Fruit fly (Drosophila melanogaster): ENCODE results near the gene Gr64e.

The Gr64e gene

dm6 chr3L:4000711-4001110, 31.2 kb upstream of the Gr64e start (continued):
- TF ChIP-seq dpn (GFP tag; optimal IDR thresholded peaks at IDR 0.05), result peak in 1 of 2 experiments; percentile 21
- no peak for TF ChIP-seq nerfin-1 (tag; optimal IDR thresholded peaks at IDR 0.05)
- no peak for TF ChIP-seq tx (GFP tag; optimal IDR thresholded peaks at IDR 0.05)
- no peak for TF ChIP-seq CG1647 (GFP tag; optimal IDR thresholded peaks at IDR 0.05)
- no peak for TF ChIP-seq ara (GFP tag; IDR thresholded peaks at IDR 0.05)
- no peak for TF ChIP-seq CG11093 (GFP tag; IDR thresholded peaks at IDR 0.05)
- no peak for TF ChIP-seq CG7928 (GFP tag; optimal IDR thresholded peaks at IDR 0.05)
- TF ChIP-seq Scr (GFP tag; IDR thresholded peaks at IDR 0.05; ENCODE audit: partially characterized antibody), result no peak
- no peak for TF ChIP-seq CG10274 (GFP tag; optimal IDR thresholded peaks at IDR 0.05)
- no peak for TF ChIP-seq chinmo (GFP tag; IDR thresholded peaks at IDR 0.05; ENCODE audit: partially characterized antibody)
- no peak for TF ChIP-seq lov (optimal IDR thresholded peaks at IDR 0.05)
- no peak for TF ChIP-seq lov (GFP tag; IDR thresholded peaks at IDR 0.05)
- TF ChIP-seq zf30C (GFP tag; optimal IDR thresholded peaks at IDR 0.05), result peak; percentile 51
- TF ChIP-seq CG31388 (GFP tag; optimal IDR thresholded peaks at IDR 0.05), result no peak
- TF ChIP-seq CG1792 (GFP tag; optimal IDR thresholded peaks at IDR 0.05), result no peak
- no peak for TF ChIP-seq cad (GFP tag; optimal IDR thresholded peaks at IDR 0.05)
- TF ChIP-seq chn (GFP tag; optimal IDR thresholded peaks at IDR 0.05), result no peak
- TF ChIP-seq CG8765 (GFP tag; IDR thresholded peaks at IDR 0.05), result no peak
- no peak for TF ChIP-seq Lim3 (GFP tag; IDR thresholded peaks at IDR 0.05)
- peak; percentile 33 for TF ChIP-seq CG30403 (GFP tag; optimal IDR thresholded peaks at IDR 0.05)
- TF ChIP-seq bbx (GFP tag; IDR thresholded peaks at IDR 0.05; ENCODE audit: partially characterized antibody), result no peak
- no peak for TF ChIP-seq CG4617 (GFP tag; optimal IDR thresholded peaks at IDR 0.05; ENCODE audit: borderline replicate concordance)
- TF ChIP-seq CG3065 (GFP tag; optimal IDR thresholded peaks at IDR 0.05), result no peak
- no peak for TF ChIP-seq D19B (GFP tag; optimal IDR thresholded peaks at IDR 0.05)
- TF ChIP-seq CrebB (tag; optimal IDR thresholded peaks at IDR 0.05), result no peak
- no peak for TF ChIP-seq H2.0 (GFP tag; IDR thresholded peaks at IDR 0.05)
- no peak for TF ChIP-seq CG15514 (GFP tag; optimal IDR thresholded peaks at IDR 0.05)
- TF ChIP-seq CG7271 (tag; optimal IDR thresholded peaks at IDR 0.05), result no peak
- no peak for TF ChIP-seq ems (GFP tag; optimal IDR thresholded peaks at IDR 0.05)
- TF ChIP-seq CG6683 (GFP tag; optimal IDR thresholded peaks at IDR 0.05), result no peak
- no peak for TF ChIP-seq Side (GFP tag; optimal IDR thresholded peaks at IDR 0.05)
- TF ChIP-seq CG17385 (GFP tag; optimal IDR thresholded peaks at IDR 0.05), result peak; percentile 52
- no peak for TF ChIP-seq CG6791 (GFP tag; IDR thresholded peaks at IDR 0.05; ENCODE audit: partially characterized antibody)
- peak; percentile 49 for TF ChIP-seq nmo (GFP tag; optimal IDR thresholded peaks at IDR 0.05)
- TF ChIP-seq corto (GFP tag; optimal IDR thresholded peaks at IDR 0.05), result no peak
- no peak for TF ChIP-seq CG1832 (GFP tag; optimal IDR thresholded peaks at IDR 0.05)
- TF ChIP-seq Fer3 (tag; optimal IDR thresholded peaks at IDR 0.05), result no peak
- no peak for TF ChIP-seq lmd (GFP tag; IDR thresholded peaks at IDR 0.05)
- no peak for TF ChIP-seq her (GFP tag; optimal IDR thresholded peaks at IDR 0.05)
- peak; percentile 45 for TF ChIP-seq NfI (GFP tag; optimal IDR thresholded peaks at IDR 0.05)
- peak; percentile 8 for TF ChIP-seq phol (tag; optimal IDR thresholded peaks at IDR 0.05)
- TF ChIP-seq CG34224 (GFP tag; IDR thresholded peaks at IDR 0.05; ENCODE audit: partially characterized antibody), result no peak
- no peak for TF ChIP-seq NC2α (GFP tag; optimal IDR thresholded peaks at IDR 0.05)
- no peak for TF ChIP-seq Pdp1 (GFP tag; optimal IDR thresholded peaks at IDR 0.05)
- TF ChIP-seq CG4328 (GFP tag; optimal IDR thresholded peaks at IDR 0.05), result no peak
- TF ChIP-seq CG12236 (GFP tag; optimal IDR thresholded peaks at IDR 0.05), result no peak
- TF ChIP-seq CG17568 (GFP tag; optimal IDR thresholded peaks at IDR 0.05), result no peak
- no peak for TF ChIP-seq ranshi (GFP tag; IDR thresholded peaks at IDR 0.05)
- TF ChIP-seq Sry-δ (GFP tag; optimal IDR thresholded peaks at IDR 0.05), result no peak
- no peak for TF ChIP-seq ac (GFP tag; optimal IDR thresholded peaks at IDR 0.05)
- no peak for TF ChIP-seq z (GFP tag; IDR thresholded peaks at IDR 0.05)
- no peak for TF ChIP-seq pita (GFP tag; optimal IDR thresholded peaks at IDR 0.05)

Data from whole organism, embryonic.